Fruit fly (Drosophila melanogaster): ENCODE data around the gene CycT.

Gene CycT

dm6 chr3L:17513893-17514616, 43.5 kb downstream of the CycT start, which contains the start of the genes U4-U6-60K and CG7564 (continued):
- TF ChIP-seq HLH4C (GFP tag; IDR thresholded peaks at IDR 0.05; ENCODE audit: partially characterized antibody) (peak; percentile 95), CG9727 (GFP tag; optimal IDR thresholded peaks at IDR 0.05) (peak; percentile 78), CG34224 (GFP tag; IDR thresholded peaks at IDR 0.05; ENCODE audit: partially characterized antibody) (peak; percentile 80), CG7786 (GFP tag; optimal IDR thresholded peaks at IDR 0.05) (peak; percentile 53), cwo (GFP tag; optimal IDR thresholded peaks at IDR 0.05) (no peak), CG2199 (GFP tag; IDR thresholded peaks at IDR 0.05) (no peak), fu2 (GFP tag; optimal IDR thresholded peaks at IDR 0.05) (no peak), gsb-n (tag; optimal IDR thresholded peaks at IDR 0.05) (no peak), sr (GFP tag; IDR thresholded peaks at IDR 0.05) (no peak), gce (GFP tag; IDR thresholded peaks at IDR 0.05) (no peak), repo (GFP tag; optimal IDR thresholded peaks at IDR 0.05) (no peak), CG13775 (GFP tag; optimal IDR thresholded peaks at IDR 0.05) (peak; percentile 82), CG1602 (GFP tag; optimal IDR thresholded peaks at IDR 0.05) (peak; percentile 61), CG10565 (GFP tag; optimal IDR thresholded peaks at IDR 0.05) (no peak), CG32767 (GFP tag; IDR thresholded peaks at IDR 0.05) (no peak), ash1 (GFP tag; optimal IDR thresholded peaks at IDR 0.05) (no peak), CG11696 (GFP tag; IDR thresholded peaks at IDR 0.05) (no peak), D19A (tag; optimal IDR thresholded peaks at IDR 0.05) (no peak), CG4617 (GFP tag; optimal IDR thresholded peaks at IDR 0.05; ENCODE audit: borderline replicate concordance) (peak; percentile 72), vnd (GFP tag; IDR thresholded peaks at IDR 0.05; ENCODE audit: partially characterized antibody) (peak; percentile 98), CrebB (tag; optimal IDR thresholded peaks at IDR 0.05) (no peak), fd102C (GFP tag; optimal IDR thresholded peaks at IDR 0.05) (no peak), CG5245 (GFP tag; optimal IDR thresholded peaks at IDR 0.05) (peak; percentile 8), aop (GFP tag; IDR thresholded peaks at IDR 0.05) (no peak), CG3726 (GFP tag; IDR thresholded peaks at IDR 0.05) (no peak), hth (optimal IDR thresholded peaks at IDR 0.05) (no peak), CG10267 (tag; optimal IDR thresholded peaks at IDR 0.05) (peak; percentile 98), Dad (GFP tag; optimal IDR thresholded peaks at IDR 0.05) (peak; percentile 22), CG15696 (tag; optimal IDR thresholded peaks at IDR 0.05) (peak; percentile 38), CG12219 (GFP tag; optimal IDR thresholded peaks at IDR 0.05) (no peak), sima (GFP tag; optimal IDR thresholded peaks at IDR 0.05) (no peak), Hmx (GFP tag; optimal IDR thresholded peaks at IDR 0.05) (peak; percentile 20), CG14014 (GFP tag; IDR thresholded peaks at IDR 0.05) (no peak; the same call in 1 of the 2 replicates), B-H2 (GFP tag; optimal IDR thresholded peaks at IDR 0.05) (peak; percentile 33), CG16863 (GFP tag; optimal IDR thresholded peaks at IDR 0.05) (no peak), so (GFP tag; IDR thresholded peaks at IDR 0.05) (no peak), pho (GFP tag; optimal IDR thresholded peaks at IDR 0.05) (peak; percentile 60), CG9817 (tag; optimal IDR thresholded peaks at IDR 0.05) (peak; percentile 63), caup (GFP tag; optimal IDR thresholded peaks at IDR 0.05; ENCODE audit: severe bottlenecking) (peak; percentile 57), kni (GFP tag; optimal IDR thresholded peaks at IDR 0.05) (peak; percentile 60), ERR (GFP tag; optimal IDR thresholded peaks at IDR 0.05) (peak; percentile 16), dm (GFP tag; optimal IDR thresholded peaks at IDR 0.05) (peak; percentile 48), scrt (GFP tag; optimal IDR thresholded peaks at IDR 0.05) (no peak), CG12659 (GFP tag; optimal IDR thresholded peaks at IDR 0.05) (peak; percentile 82), CG30431 (GFP tag; optimal IDR thresholded peaks at IDR 0.05) (peak; percentile 53), dati (GFP tag; IDR thresholded peaks at IDR 0.05) (no peak), Ets65A (GFP tag) (peak; percentile 95), chm (GFP tag; IDR thresholded peaks at IDR 0.05) (no peak), CG8089 (GFP tag; optimal IDR thresholded peaks at IDR 0.05) (no peak), Fer3 (tag; optimal IDR thresholded peaks at IDR 0.05) (peak; percentile 18)
